Worm (Caenorhabditis elegans) whole organism, young adult: Measurements from ENCODE around the gene Y104H12D.2.

ENCODE experiments used
- Y53F4B.3 ChIP-seq: fragments of 200-800 bp; sonication (Bioruptor generic); IDR thresholded peaks from 2 replicates; pipeline ENCODE4 v1.3.6; 2022; ENCODE audit warnings: missing genetic modification reagents, missing genetic modification characterization, missing compliant biosample characterization
- atf-7 ChIP-seq: sonication (generic microtip); optimal IDR thresholded peaks from 2 replicates; lab custom pipeline; 2017; ENCODE audit warnings: mild to moderate bottlenecking, missing genetic modification characterization, missing compliant biosample characterization
- bed-2 ChIP-seq: fragments of 200-800 bp; sonication (Bioruptor generic); IDR thresholded peaks from 2 replicates; pipeline ENCODE4 v1.3.6; 2022; ENCODE audit warnings: missing genetic modification reagents, missing genetic modification characterization, missing compliant biosample characterization

ce11 chrIV:1174411-1174810 is 3.4 kb upstream of the Y104H12D.2 start:
- no peak for TF ChIP-seq bed-2 (GFP tag; lab: Robert Waterston, UW)
- no peak for TF ChIP-seq atf-7
- no peak for TF ChIP-seq Y53F4B.3
